Fruit fly (Drosophila melanogaster): Measurements from ENCODE around the gene CG11095.

CG11095 gene

DNA sequence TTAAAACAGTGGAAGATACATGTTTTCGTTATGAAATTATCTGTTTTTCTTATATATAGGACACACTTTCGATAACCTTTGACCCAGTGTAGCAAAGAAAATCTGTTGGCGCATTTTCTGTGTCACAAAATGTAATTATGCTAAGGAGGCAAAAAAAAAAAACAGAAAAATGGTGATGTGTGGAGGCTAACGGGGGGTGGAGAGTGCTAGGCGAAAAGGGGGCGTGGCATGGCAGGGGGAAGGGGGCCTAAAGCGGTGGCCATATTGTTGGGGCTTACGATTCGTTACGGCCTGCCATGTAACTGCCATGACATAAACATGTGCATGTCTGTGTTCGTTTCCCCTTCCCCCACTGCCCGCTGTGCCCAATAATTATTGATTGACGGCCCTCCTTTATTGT is 46.3 kb upstream of the CG11095 start:
- no peak for TF ChIP-seq CG8301 (tag; optimal IDR thresholded peaks at IDR 0.05)
- no peak for TF ChIP-seq Ets98B (GFP tag; IDR thresholded peaks at IDR 0.05)
- TF ChIP-seq Snoo (tag; optimal IDR thresholded peaks at IDR 0.05), result no peak
- TF ChIP-seq gl (tag; optimal IDR thresholded peaks at IDR 0.05), result no peak
- TF ChIP-seq CG12605 (GFP tag; IDR thresholded peaks at IDR 0.05), result no peak
- no peak for TF ChIP-seq CG34367 (tag; optimal IDR thresholded peaks at IDR 0.05)
- TF ChIP-seq fd96Ca (GFP tag; IDR thresholded peaks at IDR 0.05), result no peak
- no peak for TF ChIP-seq CG17806 (tag; optimal IDR thresholded peaks at IDR 0.05)
- TF ChIP-seq CG4496 (GFP tag; IDR thresholded peaks at IDR 0.05), result no peak
- no peak for TF ChIP-seq D1 (tag; optimal IDR thresholded peaks at IDR 0.05)
- TF ChIP-seq rn (GFP tag; IDR thresholded peaks at IDR 0.05), result no peak
- TF ChIP-seq CG15710 (tag; optimal IDR thresholded peaks at IDR 0.05), result no peak
- TF ChIP-seq CG9948 (tag; optimal IDR thresholded peaks at IDR 0.05), result no peak

DNA sequence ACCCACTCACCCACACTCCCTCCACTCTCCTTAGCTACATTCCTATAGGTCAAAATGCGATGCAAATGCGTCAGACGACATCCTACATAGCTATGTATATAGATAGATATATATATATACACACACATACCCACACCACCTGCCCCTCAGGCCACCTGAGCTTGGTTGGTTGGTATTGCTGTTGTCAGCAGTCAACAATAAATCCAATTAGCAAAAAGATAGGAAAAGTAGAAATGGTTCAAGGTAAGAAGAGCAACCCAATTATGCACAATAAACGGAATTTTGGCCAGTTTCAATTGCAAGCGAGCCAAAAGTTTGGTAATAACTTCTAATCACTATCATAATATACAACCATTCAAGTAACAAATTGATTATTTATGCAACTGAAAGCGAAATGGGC is 45.0 kb upstream of the CG11095 start:
- no peak for TF ChIP-seq EcR (GFP tag; optimal IDR thresholded peaks at IDR 0.05)
- TF ChIP-seq CG14655 (GFP tag; optimal IDR thresholded peaks at IDR 0.05), result no peak
- TF ChIP-seq Pif1B (GFP tag; optimal IDR thresholded peaks at IDR 0.05), result no peak
- no peak for TF ChIP-seq gl (tag; optimal IDR thresholded peaks at IDR 0.05)
- TF ChIP-seq CG9948 (tag; optimal IDR thresholded peaks at IDR 0.05), result no peak
- TF ChIP-seq Snoo (tag; optimal IDR thresholded peaks at IDR 0.05), result no peak
- no peak for TF ChIP-seq D1 (tag; optimal IDR thresholded peaks at IDR 0.05)
- TF ChIP-seq CG10348 (GFP tag; IDR thresholded peaks at IDR 0.05), result no peak
- no peak for TF ChIP-seq rn (GFP tag; IDR thresholded peaks at IDR 0.05)
- no peak for TF ChIP-seq CG34367 (tag; optimal IDR thresholded peaks at IDR 0.05)
- TF ChIP-seq CG32121 (GFP tag; IDR thresholded peaks at IDR 0.05), result no peak
- no peak for TF ChIP-seq Pif1A (GFP tag; optimal IDR thresholded peaks at IDR 0.05)

DNA sequence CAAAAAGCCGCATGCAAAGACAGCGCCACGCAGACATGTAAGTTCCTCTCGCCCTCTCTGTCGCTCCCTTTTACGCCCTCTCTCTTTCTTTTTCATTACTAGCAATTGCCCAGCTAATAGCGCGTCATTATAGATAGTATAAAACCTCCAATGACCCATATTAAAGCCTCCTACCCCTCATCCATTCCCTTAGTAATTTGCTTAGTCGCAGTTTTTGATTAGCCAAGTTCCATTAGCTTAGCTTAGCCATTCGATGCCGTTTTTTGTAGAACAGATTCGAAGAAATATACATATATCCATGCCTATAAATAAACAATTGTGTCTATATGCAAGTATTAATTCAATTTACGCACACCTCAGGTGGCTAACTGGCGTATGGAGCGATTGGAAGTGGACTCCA is 40.7 kb upstream of the CG11095 start:
- TF ChIP-seq CG15710 (tag; optimal IDR thresholded peaks at IDR 0.05), result no peak
- no peak for TF ChIP-seq CG4496 (GFP tag; IDR thresholded peaks at IDR 0.05)
- TF ChIP-seq Ets98B (GFP tag; IDR thresholded peaks at IDR 0.05), result no peak
- no peak for TF ChIP-seq CG9948 (tag; optimal IDR thresholded peaks at IDR 0.05)
- no peak for TF ChIP-seq fd96Ca (GFP tag; IDR thresholded peaks at IDR 0.05)
- no peak for TF ChIP-seq CG14655 (GFP tag; optimal IDR thresholded peaks at IDR 0.05)
- no peak for TF ChIP-seq CG34367 (tag; optimal IDR thresholded peaks at IDR 0.05)
- TF ChIP-seq CG32121 (GFP tag; IDR thresholded peaks at IDR 0.05), result no peak
- TF ChIP-seq rn (GFP tag; IDR thresholded peaks at IDR 0.05), result no peak
- no peak for TF ChIP-seq CG10348 (GFP tag; IDR thresholded peaks at IDR 0.05)

DNA sequence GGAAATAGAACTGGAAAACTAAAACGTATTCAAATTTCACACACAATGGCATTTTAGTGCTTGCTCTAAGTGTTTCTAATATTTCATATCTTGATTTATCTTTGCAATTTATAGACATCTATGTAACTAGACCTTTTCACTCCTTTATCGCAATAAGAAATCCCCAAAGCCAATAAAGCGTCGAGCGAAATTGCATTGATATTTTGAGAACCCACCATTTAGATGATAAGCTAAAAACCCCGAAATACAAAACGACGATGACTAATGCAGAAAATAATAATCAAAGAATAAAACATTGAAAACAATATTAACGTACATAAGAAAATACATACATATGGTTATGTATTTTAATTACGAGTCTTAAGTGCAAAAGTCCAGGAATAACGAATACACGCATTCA is 32.9 kb upstream of the CG11095 start:
- TF ChIP-seq Snoo (tag; optimal IDR thresholded peaks at IDR 0.05) (no peak), Pif1A (GFP tag; optimal IDR thresholded peaks at IDR 0.05) (no peak), CG13204 (GFP tag; optimal IDR thresholded peaks at IDR 0.05) (no peak), CG32121 (GFP tag; IDR thresholded peaks at IDR 0.05) (no peak), CG8159 (tag; optimal IDR thresholded peaks at IDR 0.05) (no peak), CG4496 (GFP tag; IDR thresholded peaks at IDR 0.05) (no peak), CG17806 (tag; optimal IDR thresholded peaks at IDR 0.05) (no peak), Pif1B (GFP tag; optimal IDR thresholded peaks at IDR 0.05) (no peak), CG8301 (tag; optimal IDR thresholded peaks at IDR 0.05) (no peak), EcR (GFP tag; optimal IDR thresholded peaks at IDR 0.05) (no peak), CG34367 (tag; optimal IDR thresholded peaks at IDR 0.05) (no peak), CG15710 (tag; optimal IDR thresholded peaks at IDR 0.05) (no peak)

DNA sequence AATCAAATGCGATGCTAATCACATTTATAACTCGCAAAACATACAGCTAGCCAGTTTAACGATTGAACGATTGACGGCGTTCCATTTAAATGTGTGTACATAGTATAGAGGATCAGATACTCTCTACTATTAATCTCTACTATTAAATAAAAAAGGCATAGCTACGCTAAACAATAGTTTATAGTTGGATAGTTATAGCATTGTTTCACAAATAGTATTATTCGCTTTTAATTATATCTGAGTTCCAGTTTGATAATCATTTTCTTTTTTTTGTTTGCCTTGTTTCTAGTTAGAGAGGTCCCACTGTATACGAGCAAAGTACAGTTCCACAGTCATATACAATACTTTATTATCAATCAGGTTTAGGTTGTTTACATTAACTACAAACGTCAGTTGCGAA is 31.8 kb upstream of the CG11095 start:
- TF ChIP-seq CG8301 (tag; optimal IDR thresholded peaks at IDR 0.05), result no peak
- TF ChIP-seq CG15710 (tag; optimal IDR thresholded peaks at IDR 0.05), result no peak
- no peak for TF ChIP-seq Pif1B (GFP tag; optimal IDR thresholded peaks at IDR 0.05)
- TF ChIP-seq Pif1A (GFP tag; optimal IDR thresholded peaks at IDR 0.05), result no peak
- no peak for TF ChIP-seq CG34367 (tag; optimal IDR thresholded peaks at IDR 0.05)
- no peak for TF ChIP-seq D1 (tag; optimal IDR thresholded peaks at IDR 0.05)
- peak; percentile 4 for TF ChIP-seq gl (tag; optimal IDR thresholded peaks at IDR 0.05)
- TF ChIP-seq fd96Ca (GFP tag; IDR thresholded peaks at IDR 0.05), result no peak
- no peak for TF ChIP-seq CG14655 (GFP tag; optimal IDR thresholded peaks at IDR 0.05)
- TF ChIP-seq CG4496 (GFP tag; IDR thresholded peaks at IDR 0.05), result peak; percentile 55; the same call in 1 of the 3 replicates
- TF ChIP-seq rn (GFP tag; IDR thresholded peaks at IDR 0.05), result no peak
- no peak for TF ChIP-seq CG10348 (GFP tag; IDR thresholded peaks at IDR 0.05)
- TF ChIP-seq Ets98B (GFP tag; IDR thresholded peaks at IDR 0.05), result peak; percentile 33; the same call in 1 of the 2 replicates
- TF ChIP-seq CG9948 (tag; optimal IDR thresholded peaks at IDR 0.05), result no peak
- TF ChIP-seq CG8159 (tag; optimal IDR thresholded peaks at IDR 0.05), result no peak
- no peak for TF ChIP-seq CG17806 (tag; optimal IDR thresholded peaks at IDR 0.05)
- no peak for TF ChIP-seq Snoo (tag; optimal IDR thresholded peaks at IDR 0.05)
- no peak for TF ChIP-seq CG13204 (GFP tag; optimal IDR thresholded peaks at IDR 0.05)
- no peak for TF ChIP-seq EcR (GFP tag; optimal IDR thresholded peaks at IDR 0.05)
- peak; percentile 65 for TF ChIP-seq CG32121 (GFP tag; IDR thresholded peaks at IDR 0.05)
- TF ChIP-seq CG12605 (GFP tag; IDR thresholded peaks at IDR 0.05), result 0 out of 2 replicates have a peak, but pooled peaks have one; percentile 41

DNA sequence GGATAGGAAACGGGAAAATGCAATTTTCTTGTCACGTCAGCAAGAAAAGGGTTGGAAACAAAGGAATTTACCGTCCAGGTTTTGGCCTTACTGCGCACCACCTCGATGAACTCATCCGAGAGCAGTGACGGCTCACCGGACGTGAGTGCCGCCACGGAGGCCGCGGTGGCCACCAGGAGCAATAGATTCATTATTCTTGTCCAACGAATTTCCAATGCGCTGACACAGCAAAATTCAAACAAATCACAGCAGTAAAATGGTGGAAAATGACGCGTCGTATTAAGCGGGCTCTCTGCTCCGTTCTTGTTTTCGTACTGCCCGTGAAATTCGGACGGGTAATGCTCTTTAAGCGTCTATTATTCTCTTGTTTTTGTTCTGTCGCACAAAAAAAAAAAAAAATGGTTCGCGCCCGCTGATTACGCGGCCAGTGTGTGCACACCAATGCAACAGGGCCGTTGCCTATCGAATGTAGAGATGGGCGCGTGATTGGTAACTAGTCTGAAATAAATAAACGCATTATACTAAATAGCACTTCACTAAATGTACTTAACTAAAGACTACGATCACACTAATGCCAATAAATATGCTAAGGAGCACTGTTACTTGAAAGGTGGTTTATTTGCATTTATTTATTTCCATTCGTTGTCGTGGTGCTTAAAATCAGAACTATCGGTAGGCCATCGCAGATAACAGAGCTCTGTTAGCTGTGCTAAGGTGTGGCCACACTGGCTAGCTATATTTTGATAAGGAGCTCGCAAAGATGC is 29.6 kb upstream of the CG11095 start, which contains the start of the genes CtsB and amrt:
Gene CtsB, minus strand, starts transcription at position 432 of the 764 bp plus-strand sequence.
Gene amrt, plus strand, starts transcription at position 721 of the 764 bp plus-strand sequence.
- peak; percentile 80 for TF ChIP-seq CG12605 (GFP tag; IDR thresholded peaks at IDR 0.05)
- TF ChIP-seq CG17806 (tag; optimal IDR thresholded peaks at IDR 0.05), result peak; percentile 35
- peak; percentile 71 for TF ChIP-seq CG14655 (GFP tag; optimal IDR thresholded peaks at IDR 0.05)
- TF ChIP-seq CG4496 (GFP tag; IDR thresholded peaks at IDR 0.05), result peak; percentile 86
- peak; percentile 63 for TF ChIP-seq CG8159 (tag; optimal IDR thresholded peaks at IDR 0.05)
- peak; percentile 66 for TF ChIP-seq CG15710 (tag; optimal IDR thresholded peaks at IDR 0.05)
- no peak; the same call in 2 of the 3 replicates for TF ChIP-seq fd96Ca (GFP tag; IDR thresholded peaks at IDR 0.05)
- peak; percentile 25 for TF ChIP-seq Pif1B (GFP tag; optimal IDR thresholded peaks at IDR 0.05)
- TF ChIP-seq CG13204 (GFP tag; optimal IDR thresholded peaks at IDR 0.05), result no peak
- peak; percentile 64 for TF ChIP-seq Snoo (tag; optimal IDR thresholded peaks at IDR 0.05)
- peak; percentile 64 for TF ChIP-seq gl (tag; optimal IDR thresholded peaks at IDR 0.05)
- TF ChIP-seq CG8301 (tag; optimal IDR thresholded peaks at IDR 0.05), result peak; percentile 43
- TF ChIP-seq EcR (GFP tag; optimal IDR thresholded peaks at IDR 0.05), result peak; percentile 15
- TF ChIP-seq rn (GFP tag; IDR thresholded peaks at IDR 0.05), result peak; percentile 55; the same call in 1 of the 2 replicates
- TF ChIP-seq CG10348 (GFP tag; IDR thresholded peaks at IDR 0.05), result no peak
- TF ChIP-seq Pif1A (GFP tag; optimal IDR thresholded peaks at IDR 0.05), result peak; percentile 57
- peak; percentile 44; the same call in 1 of the 2 replicates for TF ChIP-seq Ets98B (GFP tag; IDR thresholded peaks at IDR 0.05)
- peak; percentile 31; the same call in 1 of the 2 replicates for TF ChIP-seq CG32121 (GFP tag; IDR thresholded peaks at IDR 0.05)
- TF ChIP-seq CG9948 (tag; optimal IDR thresholded peaks at IDR 0.05), result peak; percentile 27
- no peak for TF ChIP-seq D1 (tag; optimal IDR thresholded peaks at IDR 0.05)
- TF ChIP-seq CG34367 (tag; optimal IDR thresholded peaks at IDR 0.05), result peak; percentile 49

Data from whole organism, pupa.